Worm (Caenorhabditis elegans) whole organism, L4 larva: ENCODE results near the gene C05B5.17.

Experiments
- Y75B8A.6 ChIP-seq: fragments of 200-800 bp; sonication (Bioruptor generic); IDR thresholded peaks from 2 replicates; pipeline ENCODE4 v1.3.6; 2022; ENCODE audit warnings: missing genetic modification reagents, missing genetic modification characterization, missing compliant biosample characterization
- ama-1 ChIP-seq: fragments of 150-350 bp; optimal IDR thresholded peaks from 2 replicates; lab custom pipeline; 2014; ENCODE audit warnings: inconsistent platforms, mixed read lengths
- ceh-32 ChIP-seq: sonication (generic microtip); optimal IDR thresholded peaks from 2 replicates; lab custom pipeline; 2016; ENCODE audit warnings: mild to moderate bottlenecking, missing genetic modification characterization, missing compliant biosample characterization; ENCODE audit not compliant: poor library complexity
- ceh-82 ChIP-seq: sonication (generic microtip); optimal IDR thresholded peaks from 2 replicates; lab custom pipeline; 2017; ENCODE audit warnings: missing biosample characterization, missing genetic modification characterization
- dpl-1 ChIP-seq: fragments of 150-350 bp; optimal IDR thresholded peaks from 2 replicates; lab custom pipeline; 2014; ENCODE audit warnings: missing biosample characterization, missing genetic modification reagents, missing genetic modification characterization
- egl-27 ChIP-seq: sonication (generic microtip); optimal IDR thresholded peaks from 3 replicates; lab custom pipeline; 2017; ENCODE audit warnings: missing biosample characterization, missing genetic modification reagents, missing genetic modification characterization
- fos-1 ChIP-seq: fragments of 150-350 bp; optimal IDR thresholded peaks from 2 replicates; lab custom pipeline; 2014; ENCODE audit warnings: missing biosample characterization, missing genetic modification characterization
- lir-3 ChIP-seq: sonication (generic microtip); optimal IDR thresholded peaks from 2 replicates; lab custom pipeline; 2016; ENCODE audit warnings: mild to moderate bottlenecking, missing genetic modification characterization, missing compliant biosample characterization
- mxl-2 ChIP-seq: fragments of 200-800 bp; sonication (Bioruptor generic); conservative IDR thresholded peaks from 2 replicates; pipeline ENCODE4 v1.3.6; 2022; ENCODE audit warnings: missing genetic modification reagents, missing genetic modification characterization, missing compliant biosample characterization
- nhr-237 ChIP-seq: sonication (generic microtip); optimal IDR thresholded peaks from 2 replicates; lab custom pipeline; 2017; ENCODE audit warnings: missing biosample characterization, missing genetic modification characterization
- nhr-76 ChIP-seq: fragments of 150-350 bp; optimal IDR thresholded peaks from 2 replicates; lab custom pipeline; 2014; ENCODE audit warnings: missing biosample characterization, missing genetic modification characterization
- nhr-77 ChIP-seq: fragments of 150-350 bp; optimal IDR thresholded peaks from 2 replicates; lab custom pipeline; 2014; ENCODE audit warnings: missing biosample characterization, missing genetic modification characterization
- snpc-4 ChIP-seq: fragments of 150-350 bp; optimal IDR thresholded peaks from 2 replicates; lab custom pipeline; 2014; ENCODE audit warnings: missing biosample characterization, missing genetic modification characterization

DNA sequence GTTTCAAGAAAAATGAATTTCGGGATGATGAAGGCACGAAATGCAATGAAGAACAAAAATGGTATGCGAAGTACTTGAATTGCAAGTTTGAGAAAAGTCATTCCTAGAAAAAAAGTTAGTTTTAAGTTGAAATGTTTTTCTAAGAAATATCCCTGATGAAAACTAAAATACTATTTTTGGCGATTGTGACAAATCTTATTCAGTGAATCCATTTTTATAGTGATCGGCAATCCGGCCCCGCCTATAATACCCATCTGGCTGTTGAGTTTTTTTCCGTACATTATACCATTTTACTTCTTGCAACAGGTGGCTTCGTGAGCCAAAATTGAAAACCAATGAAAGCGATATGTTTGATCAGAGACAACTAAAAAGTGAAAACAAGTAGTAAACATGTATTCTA is at the start of gene C05B5.17:
- no peak for TF ChIP-seq ceh-32 (tag; lab: Kevin White, UChicago)
- TF ChIP-seq Y75B8A.6 = no peak
- no peak for TF ChIP-seq mxl-2 (GFP tag; lab: Robert Waterston, UW)
- no peak for TF ChIP-seq nhr-77 (tag; lab: Kevin White, UChicago)
- no peak for TF ChIP-seq lir-3
- no peak for TF ChIP-seq dpl-1 (GFP tag; lab: Kevin White, UChicago)
- no peak for TF ChIP-seq nhr-237 (tag; lab: Kevin White, UChicago)
- TF ChIP-seq snpc-4 (tag; lab: Kevin White, UChicago) = no peak
- no peak for TF ChIP-seq nhr-76 (tag; lab: Kevin White, UChicago)
- no peak for TF ChIP-seq ceh-82 (tag; lab: Kevin White, UChicago)
- TF ChIP-seq ama-1 = no peak
- TF ChIP-seq fos-1 = no peak
- no peak for TF ChIP-seq egl-27 (tag; lab: Kevin White, UChicago)
